Worm (Caenorhabditis elegans): ENCODE data around the gene C02B8.12.

The C02B8.12 gene

DNA sequence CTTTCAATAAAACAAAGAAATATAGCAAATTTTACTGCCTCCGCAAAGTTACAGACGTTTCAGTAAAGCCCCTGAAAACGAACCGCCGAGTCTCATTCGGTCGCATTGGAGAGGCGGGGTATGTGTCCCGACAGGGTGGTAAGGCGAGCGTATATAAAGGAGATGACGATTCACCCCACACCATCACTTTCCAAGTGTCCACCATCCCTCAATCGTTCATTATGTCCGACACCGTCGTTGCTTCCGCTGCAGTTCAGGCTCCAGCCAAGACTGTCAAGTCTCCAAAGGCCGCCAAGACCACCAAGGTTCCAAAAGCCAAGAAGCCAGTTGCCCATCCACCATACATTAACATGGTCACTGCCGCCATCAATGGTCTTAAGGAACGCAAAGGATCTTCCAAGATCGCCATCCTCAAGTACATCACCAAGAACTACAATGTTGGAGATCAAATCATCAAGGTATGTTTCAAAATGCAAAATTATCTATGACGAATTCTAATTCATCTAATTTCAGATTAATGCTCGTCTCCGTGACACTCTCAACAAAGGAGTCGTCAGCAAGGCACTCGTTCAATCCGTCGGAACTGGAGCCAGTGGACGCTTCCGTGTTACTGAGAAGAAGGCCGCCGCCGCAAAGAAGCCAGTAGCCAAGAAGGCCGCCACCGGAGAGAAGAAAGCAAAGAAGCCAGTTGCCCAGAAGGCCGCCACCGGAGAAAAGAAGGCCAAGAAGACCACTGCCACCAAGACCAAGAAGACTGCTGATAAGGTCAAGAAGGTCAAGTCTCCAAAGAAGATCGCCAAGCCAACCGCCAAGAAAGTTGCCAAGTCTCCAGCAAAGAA lies 36.0 kb upstream of the C02B8.12 start, which contains the start of gene hil-3 (continued):
- TF ChIP-seq snpc-1.3 (tag; optimal IDR thresholded peaks at IDR 0.05; ENCODE audit: insufficient read depth) = no peak

DNA sequence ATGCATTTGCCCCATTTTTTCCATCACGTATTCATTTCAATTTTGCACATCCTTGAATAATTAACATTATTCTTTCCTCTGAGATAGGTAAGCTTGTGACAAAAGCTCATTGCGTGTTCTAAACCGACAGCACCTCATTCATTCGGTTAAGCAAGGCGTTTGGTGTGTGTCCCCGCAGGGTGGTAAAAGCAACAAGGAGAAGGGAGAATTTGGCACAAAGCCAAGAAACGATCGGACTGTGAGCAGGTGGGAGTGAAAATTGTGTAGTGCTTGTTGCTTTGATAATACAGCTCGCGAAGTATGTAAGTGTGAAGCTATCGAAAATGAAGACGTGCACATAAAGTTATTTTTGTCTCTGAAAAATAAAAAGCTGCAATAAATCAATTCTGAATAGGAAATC lies 34.0 kb upstream of the C02B8.12 start:
- TF ChIP-seq hsf-1 (GFP tag; IDR thresholded peaks at IDR 0.05) (no peak), F39B2.1 (GFP tag; IDR thresholded peaks at IDR 0.05) (peak; percentile 97)

DNA sequence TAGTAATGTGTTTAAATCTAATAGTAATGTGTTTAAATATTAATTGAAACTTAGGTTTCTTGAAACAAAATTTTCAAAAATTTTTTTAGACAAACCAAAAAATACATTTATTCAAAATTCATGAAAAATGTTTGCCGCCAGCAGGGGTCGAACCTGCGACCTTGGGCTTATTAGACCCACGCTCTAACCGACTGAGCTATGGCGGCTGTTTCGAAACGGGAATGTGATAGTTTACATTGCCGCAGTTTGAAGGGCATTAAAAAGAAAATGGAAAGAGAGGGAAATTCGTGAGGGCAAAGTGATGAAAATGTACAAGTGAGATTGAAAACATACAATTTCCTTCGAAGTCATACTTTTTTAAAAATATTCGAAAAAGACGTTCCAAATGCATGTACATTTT lies 33.3 kb upstream of the C02B8.12 start:
- TF ChIP-seq ceh-79 (tag; optimal IDR thresholded peaks at IDR 0.05) = no peak
- no peak for TF ChIP-seq mes-4 (tag; optimal IDR thresholded peaks at IDR 0.05)
- TF ChIP-seq tbp1 (GFP tag; optimal IDR thresholded peaks at IDR 0.05) = peak; percentile 92
- 0 out of 2 replicates have a peak, but pooled peaks have one; percentile 6 for TF ChIP-seq lir-1 (GFP tag; conservative IDR thresholded peaks at IDR 0.05)
- TF ChIP-seq F57A8.1 (GFP tag; optimal IDR thresholded peaks at IDR 0.05) = no peak
- TF ChIP-seq unc-62 (GFP tag; optimal IDR thresholded peaks at IDR 0.05) = no peak
- no peak for TF ChIP-seq hlh-26 (GFP tag; conservative IDR thresholded peaks at IDR 0.05)
- TF ChIP-seq sea-2 (GFP tag; IDR thresholded peaks at IDR 0.05) = no peak
- peak; percentile 70 for TF ChIP-seq ZK185.1 (tag; optimal IDR thresholded peaks at IDR 0.05; ENCODE audit: poor library complexity, severe bottlenecking)
- no peak for TF ChIP-seq C06A6.2 (GFP tag; conservative IDR thresholded peaks at IDR 0.05)
- TF ChIP-seq F49E8.2 (tag; optimal IDR thresholded peaks at IDR 0.05; ENCODE audit: insufficient read depth) = no peak
- no peak for TF ChIP-seq somi-1 (GFP tag; optimal IDR thresholded peaks at IDR 0.05)
- no peak for TF ChIP-seq madf-10 (tag; optimal IDR thresholded peaks at IDR 0.05)
- TF ChIP-seq D2030.7 (GFP tag; IDR thresholded peaks at IDR 0.05) = peak; percentile 80
- no peak for TF ChIP-seq zfh-2 (GFP tag; conservative IDR thresholded peaks at IDR 0.05)
- TF ChIP-seq egl-44 (GFP tag; IDR thresholded peaks at IDR 0.05) = no peak
- no peak for TF ChIP-seq pha-4 (tag; optimal IDR thresholded peaks at IDR 0.05)
- TF ChIP-seq B0336.3 (GFP tag; IDR thresholded peaks at IDR 0.05) = no peak
- TF ChIP-seq ztf-26 (tag; optimal IDR thresholded peaks at IDR 0.05) = no peak
- TF ChIP-seq rcor-1 (GFP tag; IDR thresholded peaks at IDR 0.05) = peak; percentile 61
- peak; percentile 23 for TF ChIP-seq lin-54 (GFP tag; optimal IDR thresholded peaks at IDR 0.05)
- TF ChIP-seq gei-17 (GFP tag; optimal IDR thresholded peaks at IDR 0.05) = no peak
- peak; percentile 68 for TF ChIP-seq him-1 (tag; optimal IDR thresholded peaks at IDR 0.05)
- TF ChIP-seq snpc-3.4 (tag; optimal IDR thresholded peaks at IDR 0.05) = peak; percentile 78
- TF ChIP-seq K11D2.4 (GFP tag; IDR thresholded peaks at IDR 0.05) = no peak
- TF ChIP-seq mxl-1 (tag; optimal IDR thresholded peaks at IDR 0.05) = no peak
- no peak for TF ChIP-seq ztf-28 (GFP tag; IDR thresholded peaks at IDR 0.05)
- no peak for TF ChIP-seq ztf-22 (GFP tag; optimal IDR thresholded peaks at IDR 0.05)
- peak; percentile 38 for TF ChIP-seq snpc-1.1 (tag; optimal IDR thresholded peaks at IDR 0.05; ENCODE audit: insufficient read depth)
- no peak for TF ChIP-seq ccch-3 (GFP tag; optimal IDR thresholded peaks at IDR 0.05)
- peak; percentile 62 for TF ChIP-seq rpc-1 (optimal IDR thresholded peaks at IDR 0.05)
- peak; percentile 83 for TF ChIP-seq rpc-1 (tag; optimal IDR thresholded peaks at IDR 0.05)
- TF ChIP-seq akir-1 (GFP tag; optimal IDR thresholded peaks at IDR 0.05) = no peak
- no peak for TF ChIP-seq Y79H2A.3 (GFP tag; conservative IDR thresholded peaks at IDR 0.05)
- no peak for TF ChIP-seq lin-40 (tag; optimal IDR thresholded peaks at IDR 0.05)
- no peak for TF ChIP-seq T26A5.8 (tag; optimal IDR thresholded peaks at IDR 0.05)
- no peak for TF ChIP-seq atf-7 (tag; optimal IDR thresholded peaks at IDR 0.05)
- no peak for TF ChIP-seq let-526 (GFP tag; IDR thresholded peaks at IDR 0.05)
- no peak for TF ChIP-seq F39B2.1 (GFP tag; IDR thresholded peaks at IDR 0.05)
- no peak for TF ChIP-seq nfyb-1 (GFP tag; IDR thresholded peaks at IDR 0.05)
- TF ChIP-seq tbx-9 (tag; optimal IDR thresholded peaks at IDR 0.05; ENCODE audit: borderline replicate concordance) = no peak
- peak; percentile 23; the same call in 1 of the 2 replicates for TF ChIP-seq mcd-1 (GFP tag; IDR thresholded peaks at IDR 0.05)

Data from whole organism, young adult.